Worm (Caenorhabditis elegans) whole organism, L2 larva: ENCODE data around the gene tram-1.
A peak's percentile ranks its signal among the peaks of the same experiment; 100 is the strongest.

ENCODE experiments used
- C34F6.9 ChIP-seq: fragments of 150-350 bp; optimal IDR thresholded peaks from 2 replicates; lab custom pipeline; 2014; ENCODE audit warnings: missing biosample characterization, missing genetic modification characterization
- Y55F3AM.14 ChIP-seq: fragments of 200-800 bp; sonication (Bioruptor generic); optimal IDR thresholded peaks from 2 replicates; lab custom pipeline; 2018; ENCODE audit warnings: mild to moderate bottlenecking, missing genetic modification characterization, missing compliant biosample characterization
- ZK546.5 ChIP-seq: sonication (generic microtip); optimal IDR thresholded peaks from 2 replicates; lab custom pipeline; 2017; ENCODE audit warnings: missing biosample characterization, missing genetic modification characterization
- aly-2 ChIP-seq: fragments of 150-350 bp; optimal IDR thresholded peaks from 2 replicates; lab custom pipeline; 2014; ENCODE audit warnings: missing biosample characterization, missing genetic modification characterization
- ama-1 ChIP-seq: fragments of 150-350 bp; optimal IDR thresholded peaks from 2 replicates; lab custom pipeline; 2018; ENCODE audit warnings: inconsistent platforms
- blmp-1 ChIP-seq: sonication (generic microtip); optimal IDR thresholded peaks from 2 replicates; lab custom pipeline; 2017; ENCODE audit warnings: missing genetic modification characterization, mild to moderate bottlenecking, missing compliant biosample characterization, antibody characterized with exemption, moderate library complexity; ENCODE audit not compliant: insufficient read depth
- ceh-16 ChIP-seq: fragments of 150-350 bp; optimal IDR thresholded peaks from 2 replicates; lab custom pipeline; 2014; ENCODE audit warnings: missing biosample characterization, missing genetic modification characterization
- ceh-82 ChIP-seq: fragments of 150-350 bp; optimal IDR thresholded peaks from 2 replicates; lab custom pipeline; 2014; ENCODE audit warnings: missing biosample characterization, missing genetic modification characterization
- crh-2 ChIP-seq: sonication (generic microtip); optimal IDR thresholded peaks from 2 replicates; lab custom pipeline; 2017; ENCODE audit warnings: missing biosample characterization, missing genetic modification characterization
- dmd-4 ChIP-seq: sonication (generic microtip); optimal IDR thresholded peaks from 2 replicates; lab custom pipeline; 2017; ENCODE audit warnings: missing biosample characterization, missing genetic modification characterization
- egl-27 ChIP-seq: sonication (generic microtip); optimal IDR thresholded peaks from 3 replicates; lab custom pipeline; 2017; ENCODE audit warnings: missing biosample characterization, missing genetic modification reagents, missing genetic modification characterization
- elt-3 ChIP-seq: sonication (generic microtip); optimal IDR thresholded peaks from 2 replicates; lab custom pipeline; 2017; ENCODE audit warnings: missing biosample characterization, missing genetic modification characterization
- fos-1 ChIP-seq: fragments of 150-350 bp; optimal IDR thresholded peaks from 2 replicates; lab custom pipeline; 2014; ENCODE audit warnings: missing biosample characterization, missing genetic modification characterization
- gmeb-1 ChIP-seq: fragments of 150-350 bp; optimal IDR thresholded peaks from 2 replicates; lab custom pipeline; 2014; ENCODE audit warnings: missing biosample characterization, missing genetic modification characterization
- lin-11 ChIP-seq: fragments of 150-350 bp; sonication (generic microtip); optimal IDR thresholded peaks from 2 replicates; lab custom pipeline; 2014; ENCODE audit warnings: missing biosample characterization, missing genetic modification characterization, inconsistent platforms, mixed read lengths
- lin-39 ChIP-seq: fragments of 150-350 bp; optimal IDR thresholded peaks from 2 replicates; lab custom pipeline; 2014; ENCODE audit warnings: missing biosample characterization, missing genetic modification reagents, missing genetic modification characterization
- lsy-2 ChIP-seq, 2 experiments: fragments of 150-350 bp in 1 of 2; sonication (generic microtip) in 1 of 2; optimal IDR thresholded peaks; 2 replicates each; lab custom pipeline; 2014 to 2017; ENCODE audit warnings: missing biosample characterization in 2 of 2, missing genetic modification characterization in 2 of 2
- mab-5 ChIP-seq: fragments of 150-350 bp; optimal IDR thresholded peaks from 2 replicates; lab custom pipeline; 2014; ENCODE audit warnings: missing biosample characterization, missing genetic modification characterization
- mbf-1 ChIP-seq: sonication (generic microtip); optimal IDR thresholded peaks from 2 replicates; lab custom pipeline; 2017; ENCODE audit warnings: missing biosample characterization, missing genetic modification characterization
- mdl-1 ChIP-seq, 2 experiments: fragments of 150-350 bp in 1 of 2; sonication (generic microtip) in 1 of 2; optimal IDR thresholded peaks; 2 replicates each; lab custom pipeline; 2017; ENCODE audit warnings: missing biosample characterization in 2 of 2, missing genetic modification characterization in 2 of 2
- nhr-10 ChIP-seq: sonication (generic microtip); optimal IDR thresholded peaks from 2 replicates; lab custom pipeline; 2017; ENCODE audit warnings: missing biosample characterization, missing genetic modification characterization
- nhr-11 ChIP-seq: fragments of 150-350 bp; optimal IDR thresholded peaks from 2 replicates; lab custom pipeline; 2014; ENCODE audit warnings: missing biosample characterization, missing genetic modification characterization
- nhr-129 ChIP-seq: fragments of 150-350 bp; optimal IDR thresholded peaks from 2 replicates; lab custom pipeline; 2014; ENCODE audit warnings: missing biosample characterization, missing genetic modification characterization
- nhr-21 ChIP-seq: fragments of 150-350 bp; optimal IDR thresholded peaks from 2 replicates; lab custom pipeline; 2014; ENCODE audit warnings: missing biosample characterization, missing genetic modification characterization
- nhr-25 ChIP-seq: fragments of 150-350 bp; sonication (generic microtip); optimal IDR thresholded peaks from 3 replicates; lab custom pipeline; 2014; ENCODE audit warnings: missing biosample characterization, missing genetic modification characterization
- nhr-77 ChIP-seq: fragments of 150-350 bp; optimal IDR thresholded peaks from 2 replicates; lab custom pipeline; 2014; ENCODE audit warnings: missing biosample characterization, missing genetic modification characterization
- sem-4 ChIP-seq: fragments of 150-350 bp; optimal IDR thresholded peaks from 2 replicates; lab custom pipeline; 2014; ENCODE audit warnings: missing biosample characterization, missing genetic modification reagents, missing genetic modification characterization
- skn-1 ChIP-seq: sonication (generic microtip); optimal IDR thresholded peaks from 2 replicates; lab custom pipeline; 2017; ENCODE audit warnings: missing biosample characterization, missing genetic modification characterization
- sma-3 ChIP-seq: sonication (generic microtip); optimal IDR thresholded peaks from 2 replicates; lab custom pipeline; 2016; ENCODE audit warnings: missing genetic modification reagents, missing genetic modification characterization, missing compliant biosample characterization
- sma-9 ChIP-seq, 2 experiments: fragments of 150-350 bp in 1 of 2; sonication (generic microtip) in 1 of 2; optimal IDR thresholded peaks; 2 replicates each; lab custom pipeline; 2014 to 2016; ENCODE audit warnings: missing genetic modification characterization in 2 of 2, mild to moderate bottlenecking in 1 of 2, missing biosample characterization in 1 of 2, missing compliant biosample characterization in 1 of 2, missing genetic modification reagents in 1 of 2, moderate library complexity in 1 of 2
- snpc-4 ChIP-seq: fragments of 150-350 bp; optimal IDR thresholded peaks from 2 replicates; lab custom pipeline; 2014; ENCODE audit warnings: missing biosample characterization, missing genetic modification characterization
- unc-55 ChIP-seq: fragments of 150-350 bp; sonication (generic microtip); optimal IDR thresholded peaks from 3 replicates; lab custom pipeline; 2014; ENCODE audit warnings: missing biosample characterization, missing genetic modification reagents, missing genetic modification characterization
- ztf-1 ChIP-seq: fragments of 200-800 bp; sonication (Bioruptor generic); conservative IDR thresholded peaks from 2 replicates; pipeline ENCODE4 v1.3.6; 2022; ENCODE audit warnings: missing genetic modification characterization, missing compliant biosample characterization
- ztf-11 ChIP-seq: sonication (generic microtip); optimal IDR thresholded peaks from 2 replicates; lab custom pipeline; 2017; ENCODE audit warnings: missing biosample characterization, missing genetic modification characterization
- ztf-4 ChIP-seq: fragments of 150-350 bp; optimal IDR thresholded peaks from 2 replicates; lab custom pipeline; 2014; ENCODE audit warnings: missing biosample characterization, missing genetic modification characterization

The tram-1 gene

ce11 chrIV:10251261-10251660 is 30.2 kb upstream of the tram-1 start:
- TF ChIP-seq nhr-21 (peak; percentile 8), lin-11 (no peak), sma-9 (GFP tag; optimal IDR thresholded peaks at IDR 0.05; lab: Kevin White, UChicago) (peak; percentile 30), sma-9 (tag; optimal IDR thresholded peaks at IDR 0.05; lab: Kevin White, UChicago) (no peak), ama-1 (lab: Kevin White, UChicago) (no peak), crh-2 (tag; lab: Kevin White, UChicago) (peak; percentile 24)

ce11 chrIV:10250577-10251075 is 29.5 kb upstream of the tram-1 start, which contains the start of gene daf-14:
TSS of gene daf-14 (plus strand) at chrIV:10250627.
- TF ChIP-seq ztf-1 (GFP tag; lab: Robert Waterston, UW) = no peak
- no peak for TF ChIP-seq nhr-11 (tag; lab: Kevin White, UChicago)
- no peak for TF ChIP-seq elt-3 (tag; lab: Kevin White, UChicago)
- no peak for TF ChIP-seq C34F6.9 (tag; lab: Kevin White, UChicago)
- TF ChIP-seq gmeb-1 (tag; lab: Kevin White, UChicago) = peak; percentile 21
- TF ChIP-seq mab-5 (tag; lab: Kevin White, UChicago) = no peak
- no peak for TF ChIP-seq nhr-129 (tag; lab: Kevin White, UChicago)
- TF ChIP-seq sma-3 (GFP tag; lab: Kevin White, UChicago) = peak; percentile 61
- TF ChIP-seq lsy-2 (tag; optimal IDR thresholded peaks at IDR 0.05; lab: Kevin White, UChicago) = no peak
- TF ChIP-seq ceh-82 (tag; lab: Kevin White, UChicago) = no peak
- no peak for TF ChIP-seq Y55F3AM.14 (GFP tag; lab: Kevin White, UChicago)
- TF ChIP-seq lin-39 (tag; lab: Kevin White, UChicago) = no peak
- no peak for TF ChIP-seq mbf-1
- TF ChIP-seq nhr-10 = no peak
- no peak for TF ChIP-seq fos-1 (tag; lab: Kevin White, UChicago)
- no peak for TF ChIP-seq unc-55 (GFP tag; lab: Kevin White, UChicago)
- no peak for TF ChIP-seq ZK546.5 (tag; lab: Kevin White, UChicago)
- peak; percentile 60 for TF ChIP-seq crh-2 (tag; lab: Kevin White, UChicago)
- TF ChIP-seq dmd-4 (tag; lab: Kevin White, UChicago) = no peak
- TF ChIP-seq sma-9 (GFP tag; optimal IDR thresholded peaks at IDR 0.05; lab: Kevin White, UChicago) = peak; percentile 81
- no peak for TF ChIP-seq sma-9 (tag; optimal IDR thresholded peaks at IDR 0.05; lab: Kevin White, UChicago)
- TF ChIP-seq blmp-1 (tag; lab: Kevin White, UChicago) = no peak
- TF ChIP-seq mdl-1 (tag; optimal IDR thresholded peaks at IDR 0.05; lab: Kevin White, UChicago) = no peak
- no peak for TF ChIP-seq ztf-11
- TF ChIP-seq ztf-4 = no peak
- TF ChIP-seq egl-27 (tag; lab: Kevin White, UChicago) = no peak
- no peak for TF ChIP-seq ceh-16 (tag; lab: Kevin White, UChicago)
- no peak for TF ChIP-seq snpc-4
- TF ChIP-seq aly-2 = no peak
- TF ChIP-seq skn-1 = no peak
- TF ChIP-seq sem-4 (tag; lab: Kevin White, UChicago) = no peak

ce11 chrIV:10245666-10246210 is 24.7 kb upstream of the tram-1 start, which contains the start of gene F01G10.10:
TSS of gene F01G10.10 (plus strand) at chrIV:10246160.
- TF ChIP-seq gmeb-1 (tag; lab: Kevin White, UChicago) (no peak), nhr-11 (tag; lab: Kevin White, UChicago) (no peak), sma-9 (GFP tag; optimal IDR thresholded peaks at IDR 0.05; lab: Kevin White, UChicago) (no peak), sma-9 (tag; optimal IDR thresholded peaks at IDR 0.05; lab: Kevin White, UChicago) (no peak), blmp-1 (tag; lab: Kevin White, UChicago) (peak; percentile 77), nhr-25 (tag; lab: Kevin White, UChicago) (peak; percentile 45), ama-1 (lab: Kevin White, UChicago) (no peak), Y55F3AM.14 (GFP tag; lab: Kevin White, UChicago) (no peak), crh-2 (tag; lab: Kevin White, UChicago) (peak; percentile 61), fos-1 (tag; lab: Kevin White, UChicago) (no peak), lsy-2 (tag; optimal IDR thresholded peaks at IDR 0.05; lab: Kevin White, UChicago) (peak in 1 of 2 experiments; percentile 36), sma-3 (GFP tag; lab: Kevin White, UChicago) (peak; percentile 26), ceh-16 (tag; lab: Kevin White, UChicago) (no peak), C34F6.9 (tag; lab: Kevin White, UChicago) (no peak), nhr-77 (tag; lab: Kevin White, UChicago) (no peak)
